Worm (Caenorhabditis elegans) whole organism, mixed stage, embryonic: Measurements from ENCODE around the gene glrx-21.

Experiments
- M03D4.4 ChIP-seq: sonication (generic microtip); optimal IDR thresholded peaks from 2 replicates; lab custom pipeline; 2017; ENCODE audit warnings: mild to moderate bottlenecking, missing genetic modification characterization, missing compliant biosample characterization
- bed-3 ChIP-seq: fragments of 200-800 bp; sonication (Bioruptor generic); optimal IDR thresholded peaks from 3 replicates; lab custom pipeline; 2018; ENCODE audit warnings: mild to moderate bottlenecking, missing genetic modification characterization, moderate library complexity, missing compliant biosample characterization
- blmp-1 ChIP-seq: fragments of 150-350 bp; optimal IDR thresholded peaks from 2 replicates; lab custom pipeline; 2014; ENCODE audit warnings: missing biosample characterization, missing genetic modification characterization
- ceh-43 ChIP-seq: fragments of 200-800 bp; sonication (Bioruptor generic); optimal IDR thresholded peaks from 2 replicates; lab custom pipeline; 2018; ENCODE audit warnings: mild to moderate bottlenecking, missing genetic modification characterization, moderate library complexity, missing compliant biosample characterization
- ceh-83 ChIP-seq: fragments of 200-800 bp; sonication (Bioruptor generic); optimal IDR thresholded peaks from 2 replicates; lab custom pipeline; 2018; ENCODE audit warnings: mild to moderate bottlenecking, missing genetic modification characterization, missing compliant biosample characterization
- ces-1 ChIP-seq: fragments of 150-350 bp; optimal IDR thresholded peaks from 2 replicates; lab custom pipeline; 2014; ENCODE audit warnings: missing biosample characterization, missing genetic modification reagents, missing genetic modification characterization
- cnd-1 ChIP-seq: fragments of 200-800 bp; sonication (Bioruptor generic); optimal IDR thresholded peaks from 2 replicates; lab custom pipeline; 2018; ENCODE audit warnings: mild to moderate bottlenecking, missing genetic modification characterization, missing compliant biosample characterization
- drap-1 ChIP-seq: fragments of 200-800 bp; sonication (Bioruptor generic); optimal IDR thresholded peaks from 3 replicates; lab custom pipeline; 2018; ENCODE audit warnings: mild to moderate bottlenecking, missing genetic modification characterization, missing compliant biosample characterization
- elt-1 ChIP-seq: sonication (generic microtip); optimal IDR thresholded peaks from 2 replicates; lab custom pipeline; 2017; ENCODE audit warnings: missing genetic modification characterization, mild to moderate bottlenecking, missing compliant biosample characterization, antibody characterized with exemption, moderate library complexity, borderline replicate concordance; ENCODE audit not compliant: insufficient read depth
- elt-3 ChIP-seq: fragments of 150-350 bp; optimal IDR thresholded peaks from 2 replicates; lab custom pipeline; 2014; ENCODE audit warnings: missing biosample characterization, missing genetic modification characterization
- flh-1 ChIP-seq: fragments of 200-800 bp; sonication (Bioruptor generic); optimal IDR thresholded peaks from 2 replicates; lab custom pipeline; 2018; ENCODE audit warnings: mild to moderate bottlenecking, missing genetic modification characterization, moderate library complexity, missing compliant biosample characterization
- ham-2 ChIP-seq: fragments of 200-800 bp; sonication (Bioruptor generic); optimal IDR thresholded peaks from 2 replicates; lab custom pipeline; 2018; ENCODE audit warnings: mild to moderate bottlenecking, missing genetic modification characterization, missing compliant biosample characterization
- hlh-1 ChIP-seq: fragments of 150-350 bp; optimal IDR thresholded peaks from 2 replicates; lab custom pipeline; 2014; ENCODE audit warnings: missing biosample characterization, missing genetic modification reagents, missing genetic modification characterization
- lin-13 ChIP-seq: fragments of 150-350 bp; optimal IDR thresholded peaks from 2 replicates; lab custom pipeline; 2014; ENCODE audit warnings: missing biosample characterization, missing genetic modification characterization
- lin-32 ChIP-seq: fragments of 200-800 bp; sonication (Bioruptor generic); optimal IDR thresholded peaks from 2 replicates; lab custom pipeline; 2018; ENCODE audit warnings: mild to moderate bottlenecking, missing genetic modification characterization, missing compliant biosample characterization
- lsy-2 ChIP-seq: fragments of 150-350 bp; optimal IDR thresholded peaks from 2 replicates; lab custom pipeline; 2014; ENCODE audit warnings: missing biosample characterization, missing genetic modification characterization
- mab-5 ChIP-seq: fragments of 150-350 bp; optimal IDR thresholded peaks from 2 replicates; lab custom pipeline; 2014; ENCODE audit warnings: missing biosample characterization, missing genetic modification characterization
- mep-1 ChIP-seq: fragments of 150-350 bp; optimal IDR thresholded peaks from 2 replicates; lab custom pipeline; 2017; ENCODE audit warnings: missing biosample characterization, missing genetic modification reagents, missing genetic modification characterization, inconsistent platforms
- mls-2 ChIP-seq: sonication (generic microtip); optimal IDR thresholded peaks from 2 replicates; lab custom pipeline; 2016; ENCODE audit warnings: mild to moderate bottlenecking, missing genetic modification characterization, moderate library complexity, missing compliant biosample characterization
- nhr-12 ChIP-seq: fragments of 150-350 bp; optimal IDR thresholded peaks from 2 replicates; lab custom pipeline; 2014; ENCODE audit warnings: missing biosample characterization, missing genetic modification characterization
- nhr-2 ChIP-seq: fragments of 150-350 bp; optimal IDR thresholded peaks from 2 replicates; lab custom pipeline; 2014; ENCODE audit warnings: missing biosample characterization, missing genetic modification characterization
- nhr-28 ChIP-seq: fragments of 150-350 bp; optimal IDR thresholded peaks from 2 replicates; lab custom pipeline; 2014; ENCODE audit warnings: missing biosample characterization, missing genetic modification characterization
- nhr-76 ChIP-seq: sonication (generic microtip); optimal IDR thresholded peaks from 2 replicates; lab custom pipeline; 2017; ENCODE audit warnings: missing biosample characterization, missing genetic modification characterization
- sem-2 ChIP-seq: fragments of 200-800 bp; sonication (Bioruptor generic); optimal IDR thresholded peaks from 2 replicates; lab custom pipeline; 2018; ENCODE audit warnings: mild to moderate bottlenecking, missing genetic modification characterization, missing compliant biosample characterization
- snpc-4 ChIP-seq: fragments of 150-350 bp; optimal IDR thresholded peaks from 2 replicates; lab custom pipeline; 2014; ENCODE audit warnings: missing biosample characterization, missing genetic modification characterization
- sptf-1 ChIP-seq: sonication (generic microtip); optimal IDR thresholded peaks from 2 replicates; lab custom pipeline; 2017; ENCODE audit warnings: mild to moderate bottlenecking, missing genetic modification characterization, moderate library complexity, missing compliant biosample characterization
- tbx-8 ChIP-seq: fragments of 200-800 bp; sonication (Bioruptor generic); optimal IDR thresholded peaks from 2 replicates; lab custom pipeline; 2018; ENCODE audit warnings: mild to moderate bottlenecking, missing genetic modification characterization, moderate library complexity, missing compliant biosample characterization
- unc-120 ChIP-seq: sonication (generic microtip); optimal IDR thresholded peaks from 2 replicates; lab custom pipeline; 2017; ENCODE audit warnings: missing genetic modification characterization, missing compliant biosample characterization; ENCODE audit not compliant: poor library complexity, severe bottlenecking
- unc-39 ChIP-seq: fragments of 150-350 bp; optimal IDR thresholded peaks from 2 replicates; lab custom pipeline; 2014; ENCODE audit warnings: missing biosample characterization, missing genetic modification characterization
- unc-62 ChIP-seq: fragments of 150-350 bp; optimal IDR thresholded peaks from 2 replicates; lab custom pipeline; 2014; ENCODE audit warnings: missing biosample characterization, missing genetic modification reagents, missing genetic modification characterization
- ztf-11 ChIP-seq: fragments of 150-350 bp; optimal IDR thresholded peaks from 2 replicates; lab custom pipeline; 2014; ENCODE audit warnings: missing biosample characterization, missing genetic modification characterization

glrx-21 gene

ce11 chrIII:5346017-5346416, at the start of gene glrx-21:
TSS of gene glrx-21 (minus strand) at chrIII:5346117.
- TF ChIP-seq ham-2 (GFP tag; lab: Kevin White, UChicago) (no peak), ces-1 (GFP tag; lab: Kevin White, UChicago) (no peak), nhr-76 (tag; lab: Kevin White, UChicago) (no peak), nhr-12 (no peak), nhr-28 (tag; lab: Kevin White, UChicago) (no peak), unc-120 (tag; lab: Kevin White, UChicago) (no peak), blmp-1 (tag; lab: Kevin White, UChicago) (no peak), drap-1 (GFP tag; lab: Kevin White, UChicago) (no peak), sem-2 (GFP tag; lab: Kevin White, UChicago) (no peak), nhr-2 (no peak), elt-3 (tag; lab: Kevin White, UChicago) (no peak), M03D4.4 (no peak), ceh-83 (GFP tag; lab: Kevin White, UChicago) (no peak), ztf-11 (no peak), bed-3 (GFP tag; lab: Kevin White, UChicago) (no peak), snpc-4 (no peak), unc-39 (tag; lab: Kevin White, UChicago) (no peak), lin-13 (no peak)

- TF ChIP-seq tbx-8 (GFP tag; lab: Kevin White, UChicago) = no peak
- TF ChIP-seq ceh-83 (GFP tag; lab: Kevin White, UChicago) = no peak
- TF ChIP-seq ztf-11 = no peak
- no peak for TF ChIP-seq drap-1 (GFP tag; lab: Kevin White, UChicago)
- no peak for TF ChIP-seq lsy-2 (tag; lab: Kevin White, UChicago)
- no peak for TF ChIP-seq unc-120 (tag; lab: Kevin White, UChicago)
- TF ChIP-seq nhr-28 (tag; lab: Kevin White, UChicago) = no peak
- no peak for TF ChIP-seq snpc-4
- TF ChIP-seq mep-1 (tag; lab: Kevin White, UChicago) = no peak
- TF ChIP-seq elt-3 (tag; lab: Kevin White, UChicago) = no peak
- TF ChIP-seq mab-5 (tag; lab: Kevin White, UChicago) = no peak
- no peak for TF ChIP-seq unc-39 (tag; lab: Kevin White, UChicago)
- no peak for TF ChIP-seq ces-1 (GFP tag; lab: Kevin White, UChicago)
- no peak for TF ChIP-seq lin-13
- no peak for TF ChIP-seq unc-62
Measured at ce11 chrIII:5389365-5389764, 43.4 kb upstream of the glrx-21 start.

- no peak for TF ChIP-seq lin-32
- TF ChIP-seq snpc-4 = no peak
- no peak for TF ChIP-seq mep-1 (tag; lab: Kevin White, UChicago)
- TF ChIP-seq nhr-12 = no peak
- TF ChIP-seq unc-62 = no peak
- TF ChIP-seq nhr-76 (tag; lab: Kevin White, UChicago) = no peak
- TF ChIP-seq ztf-11 = no peak
- no peak for TF ChIP-seq sem-2 (GFP tag; lab: Kevin White, UChicago)
- no peak for TF ChIP-seq drap-1 (GFP tag; lab: Kevin White, UChicago)
- TF ChIP-seq ceh-83 (GFP tag; lab: Kevin White, UChicago) = no peak
- no peak for TF ChIP-seq ham-2 (GFP tag; lab: Kevin White, UChicago)
Measured at ce11 chrIII:5388113-5388512, 42.2 kb upstream of the glrx-21 start.

ce11 chrIII:5385315-5385714, 39.4 kb upstream of the glrx-21 start, which contains the start of gene Y32H12A.7:
TSS of gene Y32H12A.7 (minus strand) at chrIII:5385415.
- no peak for TF ChIP-seq sptf-1 (tag; lab: Kevin White, UChicago)
- TF ChIP-seq unc-39 (tag; lab: Kevin White, UChicago) = no peak
- no peak for TF ChIP-seq elt-1 (tag; lab: Kevin White, UChicago)
- no peak for TF ChIP-seq mls-2
- no peak for TF ChIP-seq nhr-12
- no peak for TF ChIP-seq hlh-1
- no peak for TF ChIP-seq ham-2 (GFP tag; lab: Kevin White, UChicago)
- TF ChIP-seq nhr-28 (tag; lab: Kevin White, UChicago) = no peak
- no peak for TF ChIP-seq bed-3 (GFP tag; lab: Kevin White, UChicago)
- TF ChIP-seq lin-13 = no peak
- no peak for TF ChIP-seq drap-1 (GFP tag; lab: Kevin White, UChicago)
- no peak for TF ChIP-seq ceh-83 (GFP tag; lab: Kevin White, UChicago)
- TF ChIP-seq nhr-2 = no peak
- no peak for TF ChIP-seq lsy-2 (tag; lab: Kevin White, UChicago)

- no peak for TF ChIP-seq snpc-4
- no peak for TF ChIP-seq nhr-28 (tag; lab: Kevin White, UChicago)
- TF ChIP-seq elt-3 (tag; lab: Kevin White, UChicago) = no peak
- no peak for TF ChIP-seq ham-2 (GFP tag; lab: Kevin White, UChicago)
- TF ChIP-seq elt-1 (tag; lab: Kevin White, UChicago) = no peak
- TF ChIP-seq lsy-2 (tag; lab: Kevin White, UChicago) = no peak
- no peak for TF ChIP-seq ceh-43
- TF ChIP-seq cnd-1 (tag; lab: Kevin White, UChicago) = no peak
- TF ChIP-seq nhr-12 = no peak
- TF ChIP-seq flh-1 (GFP tag; lab: Kevin White, UChicago) = no peak
- TF ChIP-seq nhr-76 (tag; lab: Kevin White, UChicago) = no peak
Measured at ce11 chrIII:5382073-5382472, 36.2 kb upstream of the glrx-21 start, which contains the start of gene Y32H12A.6. TSS of gene Y32H12A.6 (minus strand) at chrIII:5382173.
